Worm (Caenorhabditis elegans): ENCODE data around the gene ins-19.

ins-19 gene

ce11 chrII:3118907-3119382 lies 7.3 kb downstream of the ins-19 start, which contains the start of gene T10D4.6:
T10D4.6 (plus strand) TSS chrII:3119332.
- TF ChIP-seq unc-62 (GFP tag; optimal IDR thresholded peaks at IDR 0.05) (no peak), egl-27 (tag; optimal IDR thresholded peaks at IDR 0.05) (no peak), fkh-2 (tag; optimal IDR thresholded peaks at IDR 0.05) (no peak), hmg-11 (tag; optimal IDR thresholded peaks at IDR 0.05) (peak; percentile 84), lin-39 (tag; optimal IDR thresholded peaks at IDR 0.05) (peak; percentile 8), fkh-10 (GFP tag; optimal IDR thresholded peaks at IDR 0.05) (no peak), lin-15B (tag; optimal IDR thresholded peaks at IDR 0.05) (peak; percentile 7), pha-4 (tag; optimal IDR thresholded peaks at IDR 0.05) (peak; percentile 56)

ce11 chrII:3117471-3117870 lies 8.8 kb downstream of the ins-19 start, which contains the start of gene T10D4.7:
T10D4.7 (plus strand) TSS chrII:3117771.
- TF ChIP-seq ceh-28 (tag; optimal IDR thresholded peaks at IDR 0.05): no peak
- TF ChIP-seq nhr-28 (tag; optimal IDR thresholded peaks at IDR 0.05): no peak
- TF ChIP-seq sea-2 (GFP tag; optimal IDR thresholded peaks at IDR 0.05): no peak

ce11 chrII:3113934-3114333 lies 12.3 kb downstream of the ins-19 start, which contains the start of gene clec-123:
clec-123 (plus strand) TSS chrII:3114234.
- TF ChIP-seq nhr-23 (tag; optimal IDR thresholded peaks at IDR 0.05) (no peak), mml-1 (tag; optimal IDR thresholded peaks at IDR 0.05) (no peak), lsy-12 (tag; optimal IDR thresholded peaks at IDR 0.05) (no peak), lin-15B (tag; optimal IDR thresholded peaks at IDR 0.05) (no peak), eor-1 (tag; optimal IDR thresholded peaks at IDR 0.05) (no peak), lin-39 (tag; optimal IDR thresholded peaks at IDR 0.05) (no peak), nfya-1 (tag; optimal IDR thresholded peaks at IDR 0.05; ENCODE audit: insufficient read depth) (no peak)

ce11 chrII:3113289-3113688 lies 13.0 kb downstream of the ins-19 start:
- no peak for TF ChIP-seq nhr-67 (tag; optimal IDR thresholded peaks at IDR 0.05)
- TF ChIP-seq lin-15B (tag; optimal IDR thresholded peaks at IDR 0.05): no peak
- TF ChIP-seq elt-1 (tag; optimal IDR thresholded peaks at IDR 0.05): no peak
- TF ChIP-seq pqm-1 (tag; optimal IDR thresholded peaks at IDR 0.05): no peak
- no peak for TF ChIP-seq nhr-12 (tag; optimal IDR thresholded peaks at IDR 0.05)
- TF ChIP-seq snpc-4 (tag; optimal IDR thresholded peaks at IDR 0.05): peak; percentile 32
- no peak for TF ChIP-seq daf-12 (tag; optimal IDR thresholded peaks at IDR 0.05)
- no peak for TF ChIP-seq aly-2 (tag; optimal IDR thresholded peaks at IDR 0.05)

- TF ChIP-seq nhr-76 (tag; optimal IDR thresholded peaks at IDR 0.05) (no peak), daf-12 (tag; optimal IDR thresholded peaks at IDR 0.05) (no peak), nhr-25 (tag; optimal IDR thresholded peaks at IDR 0.05) (no peak), hmg-11 (tag; optimal IDR thresholded peaks at IDR 0.05) (no peak)
Observed at ce11 chrII:3112313-3112712, 13.9 kb downstream of the ins-19 start, which contains the start of gene Y25C1A.2. Y25C1A.2 (plus strand) TSS chrII:3112613.

ce11 chrII:3111147-3111546 lies 15.1 kb downstream of the ins-19 start, which contains the start of gene Y25C1A.13:
Y25C1A.13 (minus strand) TSS chrII:3111247.
- TF ChIP-seq jun-1 (tag; optimal IDR thresholded peaks at IDR 0.05) (no peak), elt-2 (tag; optimal IDR thresholded peaks at IDR 0.05) (peak; percentile 1)

- no peak for TF ChIP-seq fos-1 (tag; optimal IDR thresholded peaks at IDR 0.05)
- TF ChIP-seq elt-2 (tag; optimal IDR thresholded peaks at IDR 0.05): no peak
- no peak for TF ChIP-seq ama-1 (optimal IDR thresholded peaks at IDR 0.05)
- no peak for TF ChIP-seq zag-1 (tag; optimal IDR thresholded peaks at IDR 0.05)
- TF ChIP-seq pqm-1 (tag; optimal IDR thresholded peaks at IDR 0.05): no peak
- TF ChIP-seq nhr-11 (tag; optimal IDR thresholded peaks at IDR 0.05): no peak
- no peak for TF ChIP-seq fkh-10 (GFP tag; optimal IDR thresholded peaks at IDR 0.05)
- TF ChIP-seq nhr-12 (tag; optimal IDR thresholded peaks at IDR 0.05): no peak
- TF ChIP-seq jun-1 (tag; optimal IDR thresholded peaks at IDR 0.05): no peak
- TF ChIP-seq ceh-28 (tag; optimal IDR thresholded peaks at IDR 0.05): no peak
- TF ChIP-seq ceh-82 (tag; optimal IDR thresholded peaks at IDR 0.05): no peak
- no peak for TF ChIP-seq unc-62 (GFP tag; optimal IDR thresholded peaks at IDR 0.05)
- TF ChIP-seq lsy-12 (tag; optimal IDR thresholded peaks at IDR 0.05): no peak
- no peak for TF ChIP-seq ZK546.5 (tag; optimal IDR thresholded peaks at IDR 0.05)
- no peak for TF ChIP-seq elt-1 (tag; optimal IDR thresholded peaks at IDR 0.05)
- TF ChIP-seq nhr-77 (tag; optimal IDR thresholded peaks at IDR 0.05): no peak
- TF ChIP-seq nfya-1 (tag; optimal IDR thresholded peaks at IDR 0.05; ENCODE audit: insufficient read depth): no peak
- no peak for TF ChIP-seq sea-2 (GFP tag; optimal IDR thresholded peaks at IDR 0.05)
Observed at ce11 chrII:3110099-3110498, 16.1 kb downstream of the ins-19 start.
